Fruit fly (Drosophila melanogaster): ENCODE data around the gene CG7208.

CG7208 gene

dm6 chr3R:18169982-18170531 is 15.5 kb downstream of the CG7208 start (continued):
- TF ChIP-seq CG30403 (GFP tag; optimal IDR thresholded peaks at IDR 0.05): no peak
- no peak for TF ChIP-seq CG7839 (tag; optimal IDR thresholded peaks at IDR 0.05)
- TF ChIP-seq CG12769 (tag; optimal IDR thresholded peaks at IDR 0.05): peak; percentile 54
- TF ChIP-seq CG3163 (GFP tag; optimal IDR thresholded peaks at IDR 0.05): no peak
- peak; percentile 94 for TF ChIP-seq CG9437 (GFP tag; optimal IDR thresholded peaks at IDR 0.05)
- no peak for TF ChIP-seq Max (GFP tag; optimal IDR thresholded peaks at IDR 0.05)
- no peak for TF ChIP-seq sr (GFP tag; IDR thresholded peaks at IDR 0.05)
- peak; percentile 92 for TF ChIP-seq zen (tag; optimal IDR thresholded peaks at IDR 0.05)
- no peak for TF ChIP-seq Mad (GFP tag; optimal IDR thresholded peaks at IDR 0.05)
- no peak for TF ChIP-seq CG16813 (GFP tag; IDR thresholded peaks at IDR 0.05; ENCODE audit: partially characterized antibody)
- peak; percentile 31; the same call in 1 of the 2 replicates for TF ChIP-seq nerfin-2 (GFP tag; IDR thresholded peaks at IDR 0.05; ENCODE audit: partially characterized antibody)
- TF ChIP-seq nau (GFP tag; optimal IDR thresholded peaks at IDR 0.05): no peak
- no peak for TF ChIP-seq Camta (GFP tag; optimal IDR thresholded peaks at IDR 0.05)
- TF ChIP-seq eve (GFP tag; optimal IDR thresholded peaks at IDR 0.05): no peak
- TF ChIP-seq org-1 (GFP tag; optimal IDR thresholded peaks at IDR 0.05): no peak
- TF ChIP-seq CG9215 (GFP tag; IDR thresholded peaks at IDR 0.05): no peak
- TF ChIP-seq CG8478 (optimal IDR thresholded peaks at IDR 0.05): no peak
- peak; percentile 25 for TF ChIP-seq CG2678 (tag; optimal IDR thresholded peaks at IDR 0.05)
- TF ChIP-seq Hmr (GFP tag; optimal IDR thresholded peaks at IDR 0.05): no peak
- no peak for TF ChIP-seq Hey (tag; optimal IDR thresholded peaks at IDR 0.05)
- no peak for TF ChIP-seq CG1024 (GFP tag; IDR thresholded peaks at IDR 0.05)
- TF ChIP-seq corto (GFP tag; optimal IDR thresholded peaks at IDR 0.05): no peak
- TF ChIP-seq mirr (GFP tag; optimal IDR thresholded peaks at IDR 0.05): peak; percentile 88
- no peak for TF ChIP-seq Sox100B (GFP tag; optimal IDR thresholded peaks at IDR 0.05)
- TF ChIP-seq odd (GFP tag; optimal IDR thresholded peaks at IDR 0.05): no peak
- TF ChIP-seq CG32772 (GFP tag; IDR thresholded peaks at IDR 0.05): no peak
- no peak for TF ChIP-seq amos (GFP tag; IDR thresholded peaks at IDR 0.05; ENCODE audit: partially characterized antibody)
- TF ChIP-seq Dip3 (GFP tag; optimal IDR thresholded peaks at IDR 0.05): no peak
- TF ChIP-seq grn (GFP tag; optimal IDR thresholded peaks at IDR 0.05): no peak
- no peak for TF ChIP-seq br (optimal IDR thresholded peaks at IDR 0.05)
- no peak for TF ChIP-seq CG7372 (GFP tag; IDR thresholded peaks at IDR 0.05)
- no peak for TF ChIP-seq dysf (GFP tag; IDR thresholded peaks at IDR 0.05)
- no peak for TF ChIP-seq CG6765 (GFP tag; optimal IDR thresholded peaks at IDR 0.05)
- TF ChIP-seq lmd (GFP tag; IDR thresholded peaks at IDR 0.05): no peak
- no peak for TF ChIP-seq CG30020 (tag; optimal IDR thresholded peaks at IDR 0.05)
- TF ChIP-seq pho (GFP tag; optimal IDR thresholded peaks at IDR 0.05): no peak
- peak; percentile 3 for TF ChIP-seq pzg (GFP tag; optimal IDR thresholded peaks at IDR 0.05)
- no peak for TF ChIP-seq pita (GFP tag; optimal IDR thresholded peaks at IDR 0.05)
- no peak for TF ChIP-seq CG12391 (tag; optimal IDR thresholded peaks at IDR 0.05)
- TF ChIP-seq CG2120 (GFP tag; optimal IDR thresholded peaks at IDR 0.05): no peak
- no peak for TF ChIP-seq klu (GFP tag; IDR thresholded peaks at IDR 0.05)
- peak; percentile 13 for TF ChIP-seq CG18599 (GFP tag; optimal IDR thresholded peaks at IDR 0.05)
- no peak for TF ChIP-seq onecut (GFP tag; IDR thresholded peaks at IDR 0.05)
- TF ChIP-seq gro (GFP tag; optimal IDR thresholded peaks at IDR 0.05): peak; percentile 26
- no peak for TF ChIP-seq Ada2b (GFP tag; IDR thresholded peaks at IDR 0.05)
- no peak for TF ChIP-seq Xrp1 (GFP tag; IDR thresholded peaks at IDR 0.05)
- TF ChIP-seq CG11723 (GFP tag; optimal IDR thresholded peaks at IDR 0.05): no peak
- TF ChIP-seq CG6813 (GFP tag; optimal IDR thresholded peaks at IDR 0.05): no peak
- TF ChIP-seq CG31441 (GFP tag; IDR thresholded peaks at IDR 0.05): no peak
- TF ChIP-seq repo (GFP tag; optimal IDR thresholded peaks at IDR 0.05): no peak
- peak; percentile 56 for TF ChIP-seq cg (GFP tag; optimal IDR thresholded peaks at IDR 0.05)
- no peak for TF ChIP-seq CG13296 (GFP tag; optimal IDR thresholded peaks at IDR 0.05)
